Fruit fly (Drosophila melanogaster): ENCODE data around the gene CG13992.

DNA sequence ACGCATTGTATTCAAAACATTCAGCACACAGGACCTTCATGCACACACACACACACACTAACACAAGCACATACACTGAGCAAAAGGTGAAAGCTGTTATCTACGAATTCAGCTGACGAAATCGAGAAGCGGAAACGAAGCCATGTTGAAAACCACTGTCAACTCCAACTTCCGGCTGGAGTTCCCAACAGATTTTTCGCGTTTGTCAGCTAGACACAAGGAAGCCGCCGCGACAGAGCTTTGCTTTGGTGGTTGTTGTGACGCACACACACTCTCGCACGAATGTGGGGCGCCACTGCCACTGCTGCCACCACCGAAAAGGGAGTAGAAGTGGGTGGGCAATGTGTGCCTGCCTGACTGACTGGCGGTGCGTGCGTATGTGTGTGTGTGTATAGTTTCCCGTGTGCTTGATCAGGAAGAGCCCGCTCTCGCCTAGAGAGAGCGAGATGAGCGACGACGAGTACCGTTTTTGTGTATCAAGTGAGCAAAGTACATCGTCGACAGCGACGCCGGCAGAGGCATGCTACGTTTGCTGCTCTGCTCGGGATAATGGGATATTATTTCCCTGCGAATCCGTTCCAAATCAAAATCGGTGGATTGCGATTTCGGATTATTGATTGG is 30.2 kb upstream of the CG13992 start:
- TF ChIP-seq Sin3A (optimal IDR thresholded peaks at IDR 0.05): no peak
- no peak for TF ChIP-seq psq (optimal IDR thresholded peaks at IDR 0.05)

Data from Kc167 (cell line).